Worm (Caenorhabditis elegans): ENCODE measurements around the gene F20G2.3.

Gene F20G2.3

ce11 chrV:13777857-13778256 is 9.6 kb upstream of the F20G2.3 start, which contains the start of gene F53C11.9:
F53C11.9 (plus strand) TSS chrV:13778015.
- TF ChIP-seq unc-62 (GFP tag; optimal IDR thresholded peaks at IDR 0.05) (no peak), dox-1 (GFP tag; IDR thresholded peaks at IDR 0.05) (no peak), lin-35 (GFP tag; optimal IDR thresholded peaks at IDR 0.05) (no peak), ekl-4 (GFP tag; IDR thresholded peaks at IDR 0.05) (no peak), ceh-58 (GFP tag; IDR thresholded peaks at IDR 0.05) (no peak), ztf-26 (tag; optimal IDR thresholded peaks at IDR 0.05) (no peak), bed-2 (GFP tag; IDR thresholded peaks at IDR 0.05) (no peak), pha-4 (tag; optimal IDR thresholded peaks at IDR 0.05) (no peak), F57C9.4 (tag; optimal IDR thresholded peaks at IDR 0.05) (no peak), C06A6.2 (GFP tag; conservative IDR thresholded peaks at IDR 0.05) (no peak), lsl-1 (GFP tag; optimal IDR thresholded peaks at IDR 0.05) (no peak), madf-10 (tag; optimal IDR thresholded peaks at IDR 0.05) (no peak), Y95B8A.8 (GFP tag; IDR thresholded peaks at IDR 0.05) (no peak), egl-18 (GFP tag; IDR thresholded peaks at IDR 0.05) (no peak), lin-40 (tag; optimal IDR thresholded peaks at IDR 0.05) (no peak), egrh-3 (GFP tag; IDR thresholded peaks at IDR 0.05) (no peak), F39B2.1 (GFP tag; IDR thresholded peaks at IDR 0.05) (no peak), F57A8.1 (GFP tag; optimal IDR thresholded peaks at IDR 0.05) (no peak), zim-3 (tag; optimal IDR thresholded peaks at IDR 0.05) (no peak), ceh-100 (GFP tag; IDR thresholded peaks at IDR 0.05) (no peak)

ce11 chrV:13775529-13775928 is 7.2 kb upstream of the F20G2.3 start, which contains the start of gene F53C11.1:
F53C11.1 (plus strand) TSS chrV:13775796.
- TF ChIP-seq B0035.1 (tag; optimal IDR thresholded peaks at IDR 0.05) (no peak), aptf-3 (GFP tag; IDR thresholded peaks at IDR 0.05) (no peak), nhr-80 (tag; optimal IDR thresholded peaks at IDR 0.05) (peak; percentile 46), Y56A3A.18 (GFP tag; IDR thresholded peaks at IDR 0.05) (no peak), pha-4 (tag; optimal IDR thresholded peaks at IDR 0.05) (no peak)

ce11 chrV:13771209-13771608 is 2.9 kb upstream of the F20G2.3 start, which contains the start of gene F20G2.5:
F20G2.5 (plus strand) TSS chrV:13771509.
- TF ChIP-seq Y95B8A.8 (GFP tag; IDR thresholded peaks at IDR 0.05) (no peak), egrh-3 (GFP tag; IDR thresholded peaks at IDR 0.05) (no peak), C17E4.6 (GFP tag; IDR thresholded peaks at IDR 0.05) (no peak), nfyb-1 (GFP tag; IDR thresholded peaks at IDR 0.05) (no peak)

- TF ChIP-seq hrde-1 (tag; optimal IDR thresholded peaks at IDR 0.05; ENCODE audit: borderline replicate concordance) (no peak), madf-8 (GFP tag; conservative IDR thresholded peaks at IDR 0.05) (no peak), ets-4 (GFP tag; optimal IDR thresholded peaks at IDR 0.05) (no peak), nfya-2 (GFP tag; IDR thresholded peaks at IDR 0.05) (no peak), rpc-1 (optimal IDR thresholded peaks at IDR 0.05) (no peak), rpc-1 (tag; optimal IDR thresholded peaks at IDR 0.05) (no peak)
Observed at ce11 chrV:13768941-13769436, 701 bp upstream of the F20G2.3 start, which contains the start of gene nas-24. nas-24 (plus strand) TSS chrV:13769386.

ce11 chrV:13763723-13764122 is 4.6 kb downstream of the F20G2.3 start:
- TF ChIP-seq atf-7 (tag; optimal IDR thresholded peaks at IDR 0.05) = no peak
- TF ChIP-seq lsy-27 (tag; optimal IDR thresholded peaks at IDR 0.05; ENCODE audit: borderline replicate concordance, insufficient read depth) = no peak
- TF ChIP-seq F49E8.2 (tag; optimal IDR thresholded peaks at IDR 0.05; ENCODE audit: insufficient read depth) = no peak
- TF ChIP-seq nfya-1 (tag; optimal IDR thresholded peaks at IDR 0.05; ENCODE audit: borderline replicate concordance, insufficient read depth) = no peak
- no peak for TF ChIP-seq ccch-3 (GFP tag; optimal IDR thresholded peaks at IDR 0.05)
- no peak for TF ChIP-seq ama-1 (optimal IDR thresholded peaks at IDR 0.05)
- no peak for TF ChIP-seq ama-1 (GFP tag; optimal IDR thresholded peaks at IDR 0.05)
- no peak for TF ChIP-seq B0261.1 (tag; optimal IDR thresholded peaks at IDR 0.05)
